Fruit fly (Drosophila melanogaster): Measurements from ENCODE around the gene CG31274.

DNA sequence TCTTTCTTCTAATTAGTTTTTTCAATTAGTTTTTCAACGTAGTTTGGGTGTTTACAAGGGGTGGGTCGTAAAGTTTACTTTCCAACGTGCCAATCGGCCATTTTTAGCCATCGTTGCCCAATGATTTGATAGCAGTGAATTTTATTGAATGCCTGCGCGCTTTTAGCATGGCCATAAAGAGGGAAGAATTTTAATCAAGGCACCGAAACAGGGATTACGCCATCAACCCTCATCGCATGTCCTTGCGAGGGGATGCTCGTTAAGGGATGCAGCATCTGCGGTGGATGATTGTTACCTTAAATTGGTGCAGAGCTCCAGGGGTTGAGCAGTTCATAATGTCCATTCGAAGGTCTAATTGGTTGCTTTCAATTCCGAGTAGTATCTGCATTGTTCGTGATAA lies 9.8 kb upstream of the CG31274 start:
- TF ChIP-seq CG10321 (GFP tag; IDR thresholded peaks at IDR 0.05) (no peak), rib (GFP tag; IDR thresholded peaks at IDR 0.05) (no peak), fd64A (GFP tag; optimal IDR thresholded peaks at IDR 0.05) (no peak), CG17328 (GFP tag; IDR thresholded peaks at IDR 0.05) (no peak)
